Worm (Caenorhabditis elegans): ENCODE measurements around the gene C14B1.8.

Gene C14B1.8

ce11 chrIII:3734990-3735389 is 15.5 kb upstream of the C14B1.8 start, which contains the start of gene evl-18:
Gene evl-18, minus strand, starts transcription at chrIII:3735039.
- TF ChIP-seq unc-30 (tag; optimal IDR thresholded peaks at IDR 0.05) (no peak), fkh-4 (tag; optimal IDR thresholded peaks at IDR 0.05; ENCODE audit: borderline replicate concordance) (no peak), nhr-12 (tag; optimal IDR thresholded peaks at IDR 0.05) (no peak), ama-1 (optimal IDR thresholded peaks at IDR 0.05) (no peak), elt-2 (tag; optimal IDR thresholded peaks at IDR 0.05) (no peak), nhr-77 (tag; optimal IDR thresholded peaks at IDR 0.05) (no peak), irx-1 (tag; optimal IDR thresholded peaks at IDR 0.05) (no peak), sox-4 (tag; optimal IDR thresholded peaks at IDR 0.05) (no peak), unc-98 (GFP tag; IDR thresholded peaks at IDR 0.05) (no peak), ceh-63 (GFP tag; optimal IDR thresholded peaks at IDR 0.05) (no peak), dsc-1 (tag; optimal IDR thresholded peaks at IDR 0.05) (no peak), sup-37 (GFP tag; optimal IDR thresholded peaks at IDR 0.05) (no peak), blmp-1 (tag; optimal IDR thresholded peaks at IDR 0.05) (peak; percentile 34), snpc-4 (tag; optimal IDR thresholded peaks at IDR 0.05) (no peak), zag-1 (tag; optimal IDR thresholded peaks at IDR 0.05) (no peak), unc-86 (tag; optimal IDR thresholded peaks at IDR 0.05) (no peak), dpl-1 (GFP tag; optimal IDR thresholded peaks at IDR 0.05) (peak; percentile 62 to 84 (median 70)), lin-35 (GFP tag; optimal IDR thresholded peaks at IDR 0.05) (peak; percentile 51 to 83), efl-1 (optimal IDR thresholded peaks at IDR 0.05) (peak; percentile 48 to 56), efl-1 (GFP tag; optimal IDR thresholded peaks at IDR 0.05 in 1 of 2) (peak; percentile 72 to 97), egl-13 (tag; optimal IDR thresholded peaks at IDR 0.05) (no peak), hlh-4 (tag; optimal IDR thresholded peaks at IDR 0.05) (no peak), F16B12.6 (tag; optimal IDR thresholded peaks at IDR 0.05) (no peak), mep-1 (tag; optimal IDR thresholded peaks at IDR 0.05) (peak; percentile 37), fkh-8 (tag; optimal IDR thresholded peaks at IDR 0.05) (no peak), lsy-2 (tag; optimal IDR thresholded peaks at IDR 0.05) (peak in 1 of 2 experiments; percentile 55), ets-5 (GFP tag; IDR thresholded peaks at IDR 0.05) (no peak), nhr-47 (tag; optimal IDR thresholded peaks at IDR 0.05) (no peak), skn-1 (tag; optimal IDR thresholded peaks at IDR 0.05) (no peak), C34B4.2 (tag; optimal IDR thresholded peaks at IDR 0.05) (no peak)

DNA sequence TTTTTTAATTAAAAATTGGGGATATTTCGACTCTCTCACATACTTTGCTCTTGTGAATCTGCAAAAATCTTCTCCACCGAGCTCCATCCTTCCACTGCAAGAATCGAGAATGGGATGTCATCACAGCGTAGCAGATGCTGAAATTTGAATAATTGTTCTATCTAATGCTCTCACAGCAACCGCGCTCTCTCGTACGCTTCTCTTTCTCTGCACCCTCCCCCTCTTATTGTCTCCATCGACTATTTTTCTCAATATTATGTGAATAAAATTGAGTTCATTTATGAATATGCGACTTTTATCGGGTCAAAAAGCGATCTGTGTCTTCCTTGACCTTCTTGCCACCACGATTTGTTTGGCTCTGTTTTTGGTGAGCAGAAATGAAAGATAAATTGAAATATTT is 14.5 kb upstream of the C14B1.8 start, which contains the start of gene F34D10.3:
Gene F34D10.3 (plus strand): TSS at position 249 of the 400 bp plus-strand sequence.
- peak in 1 of 3 experiments; percentile 27 for TF ChIP-seq dpl-1 (GFP tag; optimal IDR thresholded peaks at IDR 0.05)
- no peak for TF ChIP-seq snu-23 (GFP tag; optimal IDR thresholded peaks at IDR 0.05)
- no peak for TF ChIP-seq nhr-77 (tag; optimal IDR thresholded peaks at IDR 0.05)
- TF ChIP-seq F16B12.6 (tag; optimal IDR thresholded peaks at IDR 0.05), result no peak
- peak in 1 of 2 experiments; percentile 48 for TF ChIP-seq lsy-2 (tag; optimal IDR thresholded peaks at IDR 0.05)
- peak; percentile 3 to 18 for TF ChIP-seq efl-1 (optimal IDR thresholded peaks at IDR 0.05)
- TF ChIP-seq efl-1 (GFP tag; optimal IDR thresholded peaks at IDR 0.05 in 1 of 2), result peak; percentile 6 to 51
- no peak for TF ChIP-seq unc-98 (GFP tag; IDR thresholded peaks at IDR 0.05)
- TF ChIP-seq nhr-47 (tag; optimal IDR thresholded peaks at IDR 0.05), result no peak
- TF ChIP-seq sox-4 (tag; optimal IDR thresholded peaks at IDR 0.05), result no peak
- no peak for TF ChIP-seq ceh-82 (tag; optimal IDR thresholded peaks at IDR 0.05)
- no peak for TF ChIP-seq efl-3 (GFP tag; optimal IDR thresholded peaks at IDR 0.05)
- peak; percentile 18 to 47 for TF ChIP-seq lin-35 (GFP tag; optimal IDR thresholded peaks at IDR 0.05)
- TF ChIP-seq dsc-1 (tag; optimal IDR thresholded peaks at IDR 0.05), result no peak
- no peak for TF ChIP-seq tlp-1 (tag; optimal IDR thresholded peaks at IDR 0.05)

- no peak for TF ChIP-seq dsc-1 (tag; optimal IDR thresholded peaks at IDR 0.05)
- no peak for TF ChIP-seq nhr-28 (tag; optimal IDR thresholded peaks at IDR 0.05)
- no peak for TF ChIP-seq hpl-2 (GFP tag; optimal IDR thresholded peaks at IDR 0.05)
- TF ChIP-seq nhr-85 (tag), result peak; percentile 56
These were observed 11.0 kb upstream of the C14B1.8 start, which contains the start of gene F34D10.8 for ce11 chrIII:3730475-3730874. Gene F34D10.8, plus strand, starts transcription at chrIII:3730775.

- TF ChIP-seq ztf-11 (tag; optimal IDR thresholded peaks at IDR 0.05), result no peak
- TF ChIP-seq mep-1 (tag; optimal IDR thresholded peaks at IDR 0.05), result no peak
- no peak for TF ChIP-seq C34B4.2 (tag; optimal IDR thresholded peaks at IDR 0.05)
- no peak for TF ChIP-seq pax-3 (tag; optimal IDR thresholded peaks at IDR 0.05)
- no peak for TF ChIP-seq nhr-90 (tag; optimal IDR thresholded peaks at IDR 0.05; ENCODE audit: poor library complexity)
- TF ChIP-seq efl-3 (GFP tag; optimal IDR thresholded peaks at IDR 0.05), result no peak
- no peak for TF ChIP-seq nhr-76 (tag; optimal IDR thresholded peaks at IDR 0.05)
These were observed 10.0 kb upstream of the C14B1.8 start, which contains the start of gene F34D10.9 for ce11 chrIII:3729520-3729919. Gene F34D10.9, minus strand, starts transcription at chrIII:3729620.

Data from whole organism, L1 larva.